Fruit fly (Drosophila melanogaster) whole organism, adult: Measurements from ENCODE around the gene CG4133.

Source experiments
- Mnt ChIP-seq: fragments of 200-800 bp; sonication (Bioruptor generic); optimal IDR thresholded peaks from 2 replicates; lab custom pipeline; 2016; ENCODE audit warnings: missing biosample characterization, mild to moderate bottlenecking, missing genetic modification characterization
- cnc ChIP-seq, 2 experiments: fragments of >200 bp; optimal IDR thresholded peaks; 2 replicates each; lab custom pipeline; 2017
- pad ChIP-seq: fragments of 200-800 bp; sonication (Bioruptor generic); optimal IDR thresholded peaks from 3 replicates; lab custom pipeline; 2017; ENCODE audit warnings: missing biosample characterization, missing genetic modification characterization, mild to moderate bottlenecking, moderate library complexity, missing genetic modification reagents

dm6 chr2L:482451-482844 lies 27.1 kb downstream of the CG4133 start:
- TF ChIP-seq Mnt (GFP tag; lab: Kevin White, UChicago) (no peak), pad (GFP tag; lab: Kevin White, UChicago) (no peak), cnc (optimal IDR thresholded peaks at IDR 0.05; lab: Kevin White, UChicago) (no peak)
